Worm (Caenorhabditis elegans) whole organism, midembryonic: ENCODE data around the gene lgc-41.

ENCODE experiments used
- T22C8.4 ChIP-seq: fragments of 200-800 bp; sonication (Bioruptor generic); IDR thresholded peaks from 2 replicates; pipeline ENCODE4 v1.3.6; 2022; ENCODE audit warnings: missing genetic modification characterization, missing compliant biosample characterization
- cog-1 ChIP-seq: sonication (generic microtip); optimal IDR thresholded peaks from 2 replicates; lab custom pipeline; 2016; ENCODE audit warnings: missing genetic modification characterization, missing compliant biosample characterization
- flt-1 ChIP-seq: fragments of 200-800 bp; sonication (Bioruptor generic); IDR thresholded peaks from 2 replicates; pipeline ENCODE4 v1.3.6; 2022; ENCODE audit warnings: missing genetic modification characterization, missing compliant biosample characterization
- klf-2 ChIP-seq: fragments of 200-800 bp; sonication (Bioruptor generic); conservative IDR thresholded peaks from 2 replicates; pipeline ENCODE4 v1.3.6; 2022; ENCODE audit warnings: missing genetic modification reagents, missing genetic modification characterization, missing compliant biosample characterization
- med-1 ChIP-seq: sonication (generic microtip); optimal IDR thresholded peaks from 2 replicates; lab custom pipeline; 2017; ENCODE audit warnings: missing genetic modification characterization, mild to moderate bottlenecking, missing compliant biosample characterization, antibody characterized with exemption, missing genetic modification reagents; ENCODE audit not compliant: insufficient read depth
- tab-1 ChIP-seq: fragments of 200-800 bp; sonication (Bioruptor generic); IDR thresholded peaks from 2 replicates; pipeline ENCODE4 v1.3.6; 2022; ENCODE audit warnings: missing genetic modification characterization, missing compliant biosample characterization
- ztf-23 ChIP-seq: fragments of 200-800 bp; sonication (Bioruptor generic); IDR thresholded peaks from 2 replicates; pipeline ENCODE4 v1.3.6; 2022; ENCODE audit warnings: missing genetic modification reagents, missing genetic modification characterization, missing compliant biosample characterization
- ztf-29 ChIP-seq: fragments of 200-800 bp; sonication (Bioruptor generic); IDR thresholded peaks from 2 replicates; pipeline ENCODE4 v1.3.6; 2022; ENCODE audit warnings: missing genetic modification reagents, missing genetic modification characterization, missing compliant biosample characterization

ce11 chrX:10482272-10482671 lies 28.2 kb downstream of the lgc-41 start:
- no peak for TF ChIP-seq tab-1
- TF ChIP-seq flt-1 (GFP tag; lab: Robert Waterston, UW) = no peak
- TF ChIP-seq med-1 (GFP tag; lab: Kevin White, UChicago) = no peak
- TF ChIP-seq ztf-29 = no peak
- no peak for TF ChIP-seq ztf-23 (GFP tag; lab: Robert Waterston, UW)
- TF ChIP-seq cog-1 (tag; lab: Kevin White, UChicago) = no peak
- no peak for TF ChIP-seq klf-2 (GFP tag; lab: Robert Waterston, UW)
- TF ChIP-seq T22C8.4 (GFP tag; lab: Robert Waterston, UW) = no peak
